Worm (Caenorhabditis elegans): ENCODE results near the gene T10H9.1.

T10H9.1 gene

ce11 chrV:6666557-6666956, 17.1 kb downstream of the T10H9.1 start (continued):
- TF ChIP-seq vab-7 (GFP tag; IDR thresholded peaks at IDR 0.05) (no peak), aha-1 (tag) (peak; percentile 52), ceh-20 (GFP tag; IDR thresholded peaks at IDR 0.05) (no peak), R02D3.7 (tag; optimal IDR thresholded peaks at IDR 0.05) (no peak), tra-1 (GFP tag; IDR thresholded peaks at IDR 0.05) (no peak), hif-1 (tag; optimal IDR thresholded peaks at IDR 0.05) (peak in 1 of 2 experiments; percentile 84)

DNA sequence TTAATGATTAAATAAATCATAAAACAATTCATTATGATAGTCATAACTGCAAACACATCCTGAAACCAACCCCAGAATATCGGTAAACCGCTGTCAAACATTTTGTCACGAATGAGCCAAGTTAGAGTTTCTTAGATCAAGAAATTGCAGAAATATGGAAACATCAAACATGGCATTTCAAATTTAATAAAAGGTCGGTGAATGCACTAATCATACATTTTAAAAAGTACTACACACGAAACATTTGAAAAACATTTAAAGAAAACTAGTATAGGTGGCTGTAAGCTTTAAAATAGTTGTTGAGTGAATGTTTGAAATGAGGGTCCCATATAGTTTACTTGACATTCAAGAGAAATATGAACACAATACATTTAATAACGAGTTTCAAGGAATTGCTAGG, 19.3 kb downstream of the T10H9.1 start, which contains the start of gene str-180:
TSS of gene str-180 (minus strand) at position 101 of the 400 bp plus-strand sequence.
- TF ChIP-seq unc-130 (GFP tag; optimal IDR thresholded peaks at IDR 0.05) (no peak), T20F7.1 (GFP tag; optimal IDR thresholded peaks at IDR 0.05) (no peak), D1046.2 (GFP tag; IDR thresholded peaks at IDR 0.05) (no peak), vab-7 (GFP tag; IDR thresholded peaks at IDR 0.05) (no peak), duxl-1 (tag; optimal IDR thresholded peaks at IDR 0.05; ENCODE audit: poor library complexity) (no peak), pha-4 (GFP tag; IDR thresholded peaks at IDR 0.05) (no peak), pha-4 (tag; optimal IDR thresholded peaks at IDR 0.05) (no peak), dpl-1 (GFP tag; optimal IDR thresholded peaks at IDR 0.05) (no peak), nhr-102 (tag; optimal IDR thresholded peaks at IDR 0.05) (no peak), fos-1 (tag; optimal IDR thresholded peaks at IDR 0.05) (no peak), ctbp-1 (GFP tag; IDR thresholded peaks at IDR 0.05) (no peak), spr-3 (GFP tag; optimal IDR thresholded peaks at IDR 0.05) (no peak)

DNA sequence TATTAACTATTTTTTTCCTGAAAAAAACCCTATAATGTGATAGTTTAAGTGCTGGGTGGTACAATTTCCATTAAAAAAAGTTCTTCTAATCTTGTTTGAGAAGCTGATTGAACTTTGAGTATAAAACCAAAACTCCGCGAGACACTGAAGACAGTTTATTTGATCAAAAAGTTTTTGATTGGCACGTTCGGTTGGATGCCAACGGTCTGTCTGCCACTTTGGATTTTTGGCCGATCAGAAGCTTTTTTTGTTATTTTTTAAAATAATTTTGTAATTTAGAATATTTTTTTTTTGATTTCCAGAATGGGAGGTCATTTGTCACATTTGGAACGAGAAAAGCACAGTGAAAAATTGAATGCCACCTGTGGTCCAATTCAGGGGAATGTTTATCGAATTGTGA, 20.1 kb downstream of the T10H9.1 start, which contains the start of gene cest-28:
TSS of gene cest-28 (plus strand) at position 301 of the 400 bp plus-strand sequence.
- TF ChIP-seq snpc-4 (tag; optimal IDR thresholded peaks at IDR 0.05) = no peak

DNA sequence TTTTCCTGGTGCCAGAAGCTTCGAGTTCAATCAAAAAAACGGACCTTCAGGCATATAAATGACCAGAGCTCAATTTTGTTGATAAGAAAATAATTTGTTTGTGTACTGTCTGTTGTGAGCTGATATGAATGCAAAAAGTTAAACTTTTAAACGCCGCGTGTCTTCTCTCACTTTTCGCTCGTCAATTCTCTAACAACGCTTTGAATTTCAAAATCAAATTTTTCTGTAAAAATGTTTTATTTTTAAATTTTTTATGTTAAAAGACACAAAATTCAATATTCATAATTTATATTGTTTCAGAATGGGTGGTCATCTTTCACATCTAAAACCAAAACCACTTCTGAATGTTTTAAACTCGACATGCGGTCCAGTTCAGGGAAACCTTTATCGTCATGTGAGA, 24.6 kb downstream of the T10H9.1 start, which contains the start of gene cest-31:
TSS of gene cest-31 (plus strand) at position 301 of the 400 bp plus-strand sequence.
- TF ChIP-seq lsy-2 (tag; optimal IDR thresholded peaks at IDR 0.05) (no peak), daf-16 (GFP tag; optimal IDR thresholded peaks at IDR 0.05) (no peak), daf-16 (tag; optimal IDR thresholded peaks at IDR 0.05) (peak; percentile 24)

DNA sequence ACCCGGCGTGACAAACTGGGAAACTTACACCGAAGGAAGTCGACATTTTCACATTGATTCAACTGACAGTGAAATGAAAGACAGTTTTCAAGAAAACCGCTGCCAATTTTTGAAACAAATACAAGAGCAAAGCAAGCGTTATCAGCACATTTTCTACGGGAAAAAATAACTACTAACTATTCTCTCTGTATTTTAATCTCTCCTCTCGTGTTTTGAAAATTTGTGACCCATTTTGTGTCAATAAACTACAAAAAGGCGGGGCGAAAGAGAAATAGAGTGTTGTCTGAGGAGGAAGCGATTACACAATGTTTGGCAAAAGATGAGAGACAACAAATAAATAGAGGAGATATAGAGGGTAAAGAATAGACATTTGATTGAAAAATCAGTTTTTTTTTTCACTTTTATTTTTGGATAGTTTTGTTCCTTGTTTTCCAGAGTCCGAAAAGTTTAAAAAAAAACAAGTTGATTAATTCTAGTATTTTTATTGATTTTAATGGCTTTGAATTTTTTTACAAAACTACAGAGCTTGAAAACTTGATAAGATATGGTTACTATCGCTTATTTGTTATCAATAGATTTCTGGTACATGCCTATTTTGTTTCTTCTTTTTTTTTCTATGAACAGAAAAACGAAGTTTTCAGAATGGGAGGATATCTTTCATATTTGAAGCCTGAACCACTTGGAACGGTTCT, 26.9 kb downstream of the T10H9.1 start, which contains the start of gene cest-34:
TSS of gene cest-34 (plus strand) at position 642 of the 692 bp plus-strand sequence.
- TF ChIP-seq hlh-11 (tag; optimal IDR thresholded peaks at IDR 0.05) (peak; percentile 29), dpl-1 (GFP tag; optimal IDR thresholded peaks at IDR 0.05) (no peak), nhr-28 (tag; optimal IDR thresholded peaks at IDR 0.05) (peak; percentile 76), egl-27 (tag; optimal IDR thresholded peaks at IDR 0.05) (no peak), ztf-11 (tag; optimal IDR thresholded peaks at IDR 0.05) (no peak), daf-16 (GFP tag; optimal IDR thresholded peaks at IDR 0.05) (no peak), daf-16 (tag; optimal IDR thresholded peaks at IDR 0.05) (no peak), Y48G9A.11 (GFP tag; IDR thresholded peaks at IDR 0.05) (no peak), egl-43 (GFP tag; IDR thresholded peaks at IDR 0.05) (no peak), snpc-1.2 (GFP tag; IDR thresholded peaks at IDR 0.05) (no peak), madf-5 (GFP tag; IDR thresholded peaks at IDR 0.05) (no peak), daf-12 (tag; optimal IDR thresholded peaks at IDR 0.05) (no peak), mep-1 (tag; optimal IDR thresholded peaks at IDR 0.05) (no peak), jun-1 (tag; optimal IDR thresholded peaks at IDR 0.05) (no peak), hmg-1.1 (GFP tag; IDR thresholded peaks at IDR 0.05) (no peak), R02D3.7 (tag; optimal IDR thresholded peaks at IDR 0.05) (no peak), spr-1 (tag; optimal IDR thresholded peaks at IDR 0.05) (no peak), ztf-7 (tag; optimal IDR thresholded peaks at IDR 0.05) (no peak), T20F7.1 (GFP tag; optimal IDR thresholded peaks at IDR 0.05) (no peak), daf-8 (GFP tag; IDR thresholded peaks at IDR 0.05) (no peak), lsy-2 (tag; optimal IDR thresholded peaks at IDR 0.05) (no peak), lin-1 (GFP tag; IDR thresholded peaks at IDR 0.05) (no peak), php-3 (GFP tag; IDR thresholded peaks at IDR 0.05) (no peak), Y5F2A.4 (GFP tag; optimal IDR thresholded peaks at IDR 0.05) (no peak), unc-62 (GFP tag; optimal IDR thresholded peaks at IDR 0.05 in 1 of 2) (no peak), unc-62 (tag; optimal IDR thresholded peaks at IDR 0.05) (no peak), dmd-6 (GFP tag; IDR thresholded peaks at IDR 0.05) (peak; percentile 83), nhr-41 (GFP tag; IDR thresholded peaks at IDR 0.05) (no peak), unc-130 (GFP tag; optimal IDR thresholded peaks at IDR 0.05) (no peak)

Measured in whole organism, L4 larva.